Worm (Caenorhabditis elegans) whole organism, midembryonic: Measurements from ENCODE around the gene nhr-248.

Experiments
- T22C8.4 ChIP-seq: fragments of 200-800 bp; sonication (Bioruptor generic); IDR thresholded peaks from 2 replicates; pipeline ENCODE4 v1.3.6; 2022; ENCODE audit warnings: missing genetic modification characterization, missing compliant biosample characterization
- cog-1 ChIP-seq: sonication (generic microtip); optimal IDR thresholded peaks from 2 replicates; lab custom pipeline; 2016; ENCODE audit warnings: missing genetic modification characterization, missing compliant biosample characterization
- flt-1 ChIP-seq: fragments of 200-800 bp; sonication (Bioruptor generic); IDR thresholded peaks from 2 replicates; pipeline ENCODE4 v1.3.6; 2022; ENCODE audit warnings: missing genetic modification characterization, missing compliant biosample characterization
- klf-2 ChIP-seq: fragments of 200-800 bp; sonication (Bioruptor generic); conservative IDR thresholded peaks from 2 replicates; pipeline ENCODE4 v1.3.6; 2022; ENCODE audit warnings: missing genetic modification reagents, missing genetic modification characterization, missing compliant biosample characterization
- med-1 ChIP-seq: sonication (generic microtip); optimal IDR thresholded peaks from 2 replicates; lab custom pipeline; 2017; ENCODE audit warnings: missing genetic modification characterization, mild to moderate bottlenecking, missing compliant biosample characterization, antibody characterized with exemption, missing genetic modification reagents; ENCODE audit not compliant: insufficient read depth
- ref-1 ChIP-seq: fragments of 200-800 bp; sonication (Bioruptor generic); conservative IDR thresholded peaks from 2 replicates; pipeline ENCODE4 v1.3.6; 2022; ENCODE audit warnings: missing genetic modification reagents, missing genetic modification characterization, missing compliant biosample characterization
- tab-1 ChIP-seq: fragments of 200-800 bp; sonication (Bioruptor generic); IDR thresholded peaks from 2 replicates; pipeline ENCODE4 v1.3.6; 2022; ENCODE audit warnings: missing genetic modification characterization, missing compliant biosample characterization
- ztf-23 ChIP-seq: fragments of 200-800 bp; sonication (Bioruptor generic); IDR thresholded peaks from 2 replicates; pipeline ENCODE4 v1.3.6; 2022; ENCODE audit warnings: missing genetic modification reagents, missing genetic modification characterization, missing compliant biosample characterization
- ztf-29 ChIP-seq: fragments of 200-800 bp; sonication (Bioruptor generic); IDR thresholded peaks from 2 replicates; pipeline ENCODE4 v1.3.6; 2022; ENCODE audit warnings: missing genetic modification reagents, missing genetic modification characterization, missing compliant biosample characterization

The nhr-248 gene

ce11 chrV:17104527-17104926, at the start of gene nhr-248:
nhr-248 (minus strand) TSS chrV:17104627.
- TF ChIP-seq ref-1 (GFP tag; lab: Robert Waterston, UW) (no peak), ztf-23 (GFP tag; lab: Robert Waterston, UW) (no peak), med-1 (GFP tag; lab: Kevin White, UChicago) (no peak), klf-2 (GFP tag; lab: Robert Waterston, UW) (no peak), T22C8.4 (GFP tag; lab: Robert Waterston, UW) (no peak), ztf-29 (GFP tag; lab: Robert Waterston, UW) (no peak), flt-1 (GFP tag; lab: Robert Waterston, UW) (no peak), tab-1 (no peak), cog-1 (tag; lab: Kevin White, UChicago) (no peak)

ce11 chrV:17151292-17151691, 46.9 kb upstream of the nhr-248 start:
- TF ChIP-seq flt-1 (GFP tag; lab: Robert Waterston, UW) = no peak
- no peak for TF ChIP-seq tab-1
- no peak for TF ChIP-seq cog-1 (tag; lab: Kevin White, UChicago)
- TF ChIP-seq ref-1 (GFP tag; lab: Robert Waterston, UW) = no peak
- no peak for TF ChIP-seq ztf-23 (GFP tag; lab: Robert Waterston, UW)
- no peak for TF ChIP-seq klf-2 (GFP tag; lab: Robert Waterston, UW)
- TF ChIP-seq med-1 (GFP tag; lab: Kevin White, UChicago) = no peak
- no peak for TF ChIP-seq ztf-29 (GFP tag; lab: Robert Waterston, UW)
- TF ChIP-seq T22C8.4 (GFP tag; lab: Robert Waterston, UW) = no peak

ce11 chrV:17108310-17108709, 3.9 kb upstream of the nhr-248 start, which contains the start of gene ZK218.11:
ZK218.11 (minus strand) TSS chrV:17108410.
- TF ChIP-seq klf-2 (GFP tag; lab: Robert Waterston, UW) (no peak), med-1 (GFP tag; lab: Kevin White, UChicago) (no peak), cog-1 (tag; lab: Kevin White, UChicago) (no peak), flt-1 (GFP tag; lab: Robert Waterston, UW) (no peak), ztf-29 (GFP tag; lab: Robert Waterston, UW) (no peak), T22C8.4 (GFP tag; lab: Robert Waterston, UW) (no peak), tab-1 (no peak), ztf-23 (GFP tag; lab: Robert Waterston, UW) (no peak), ref-1 (GFP tag; lab: Robert Waterston, UW) (no peak)

- TF ChIP-seq ref-1 (GFP tag; lab: Robert Waterston, UW) (no peak), ztf-29 (GFP tag; lab: Robert Waterston, UW) (no peak), cog-1 (tag; lab: Kevin White, UChicago) (no peak), flt-1 (GFP tag; lab: Robert Waterston, UW) (no peak), T22C8.4 (GFP tag; lab: Robert Waterston, UW) (no peak), med-1 (GFP tag; lab: Kevin White, UChicago) (no peak), klf-2 (GFP tag; lab: Robert Waterston, UW) (no peak), tab-1 (no peak)
These were observed 1.1 kb upstream of the nhr-248 start, which contains the start of gene ZK218.7 for ce11 chrV:17105483-17105882. ZK218.7 (plus strand) TSS chrV:17105783.

ce11 chrV:17100829-17101228, 3.6 kb downstream of the nhr-248 start, which contains the start of gene ZK218.5:
ZK218.5 (plus strand) TSS chrV:17101129.
- TF ChIP-seq ztf-29 (GFP tag; lab: Robert Waterston, UW) (no peak), ref-1 (GFP tag; lab: Robert Waterston, UW) (no peak), cog-1 (tag; lab: Kevin White, UChicago) (no peak)

- TF ChIP-seq klf-2 (GFP tag; lab: Robert Waterston, UW) = no peak
- TF ChIP-seq cog-1 (tag; lab: Kevin White, UChicago) = no peak
These were observed 5.8 kb downstream of the nhr-248 start, which contains the start of the genes ZK218.3 and ZK218.4 for ce11 chrV:17098669-17099068. ZK218.3 (minus strand) TSS chrV:17098769. ZK218.4 (plus strand) TSS chrV:17098854.

- TF ChIP-seq flt-1 (GFP tag; lab: Robert Waterston, UW) (no peak), T22C8.4 (GFP tag; lab: Robert Waterston, UW) (no peak), klf-2 (GFP tag; lab: Robert Waterston, UW) (no peak), med-1 (GFP tag; lab: Kevin White, UChicago) (no peak), cog-1 (tag; lab: Kevin White, UChicago) (no peak), tab-1 (no peak), ztf-29 (GFP tag; lab: Robert Waterston, UW) (no peak), ref-1 (GFP tag; lab: Robert Waterston, UW) (no peak), ztf-23 (GFP tag; lab: Robert Waterston, UW) (no peak)
These were observed 9.9 kb downstream of the nhr-248 start for ce11 chrV:17094568-17094967.

- no peak for TF ChIP-seq ztf-23 (GFP tag; lab: Robert Waterston, UW)
- TF ChIP-seq med-1 (GFP tag; lab: Kevin White, UChicago) = no peak
- TF ChIP-seq T22C8.4 (GFP tag; lab: Robert Waterston, UW) = no peak
- TF ChIP-seq ref-1 (GFP tag; lab: Robert Waterston, UW) = no peak
- no peak for TF ChIP-seq flt-1 (GFP tag; lab: Robert Waterston, UW)
- no peak for TF ChIP-seq tab-1
- TF ChIP-seq cog-1 (tag; lab: Kevin White, UChicago) = no peak
- no peak for TF ChIP-seq ztf-29 (GFP tag; lab: Robert Waterston, UW)
- no peak for TF ChIP-seq klf-2 (GFP tag; lab: Robert Waterston, UW)
These were observed 12.2 kb downstream of the nhr-248 start, which contains the start of gene ZK218.1 for ce11 chrV:17092262-17092661. ZK218.1 (plus strand) TSS chrV:17092562.

ce11 chrV:17089931-17090429, 14.4 kb downstream of the nhr-248 start, which contains the start of gene srh-237:
srh-237 (plus strand) TSS chrV:17090379.
- TF ChIP-seq cog-1 (tag; lab: Kevin White, UChicago) = no peak
- TF ChIP-seq flt-1 (GFP tag; lab: Robert Waterston, UW) = no peak
- no peak for TF ChIP-seq tab-1
- no peak for TF ChIP-seq ztf-23 (GFP tag; lab: Robert Waterston, UW)
- TF ChIP-seq ref-1 (GFP tag; lab: Robert Waterston, UW) = no peak
